Worm (Caenorhabditis elegans) whole organism, L1 larva: ENCODE results near the gene unc-31.

Experiments used
- aha-1 ChIP-seq: fragments of 150-350 bp; optimal IDR thresholded peaks from 2 replicates; lab custom pipeline; 2014; ENCODE audit warnings: missing biosample characterization, missing genetic modification characterization
- egl-27 ChIP-seq, 2 experiments: fragments of 150-350 bp in 1 of 2; sonication (generic microtip); optimal IDR thresholded peaks; 3 replicates each; lab custom pipeline; 2017 to 2018; ENCODE audit warnings: missing biosample characterization in 2 of 2, missing genetic modification characterization in 2 of 2, missing genetic modification reagents in 2 of 2
- jun-1 ChIP-seq: fragments of 150-350 bp; optimal IDR thresholded peaks from 2 replicates; lab custom pipeline; 2014; ENCODE audit warnings: missing biosample characterization, missing genetic modification reagents, missing genetic modification characterization
- lir-3 ChIP-seq: sonication (generic microtip); optimal IDR thresholded peaks from 2 replicates; lab custom pipeline; 2016; ENCODE audit warnings: mild to moderate bottlenecking, missing genetic modification characterization, moderate library complexity, missing compliant biosample characterization; ENCODE audit not compliant: poor library complexity
- mdl-1 ChIP-seq, 2 experiments: fragments of 150-350 bp; optimal IDR thresholded peaks; 2 replicates each; lab custom pipeline; 2014 to 2017; ENCODE audit warnings: missing biosample characterization in 2 of 2, missing genetic modification characterization in 2 of 2, inconsistent platforms in 1 of 2
- nhr-12 ChIP-seq: sonication (generic microtip); optimal IDR thresholded peaks from 2 replicates; lab custom pipeline; 2017; ENCODE audit warnings: missing biosample characterization, missing genetic modification characterization
- nhr-19 ChIP-seq: fragments of 200-800 bp; sonication (Bioruptor generic); conservative IDR thresholded peaks from 2 replicates; pipeline ENCODE4 v1.3.6; 2022; ENCODE audit warnings: missing genetic modification characterization, missing compliant biosample characterization
- nhr-77 ChIP-seq: fragments of 150-350 bp; optimal IDR thresholded peaks from 2 replicates; lab custom pipeline; 2014; ENCODE audit warnings: missing biosample characterization, missing genetic modification characterization
- pag-3 ChIP-seq: sonication (generic microtip); optimal IDR thresholded peaks from 2 replicates; lab custom pipeline; 2017; ENCODE audit warnings: missing genetic modification characterization, mild to moderate bottlenecking, missing compliant biosample characterization, antibody characterized with exemption, borderline replicate concordance; ENCODE audit not compliant: insufficient read depth
- rnt-1 ChIP-seq: sonication (generic microtip); optimal IDR thresholded peaks from 2 replicates; lab custom pipeline; 2016; ENCODE audit warnings: mild to moderate bottlenecking, missing genetic modification characterization, moderate library complexity, missing compliant biosample characterization
- snpc-4 ChIP-seq: fragments of 150-350 bp; optimal IDR thresholded peaks from 2 replicates; lab custom pipeline; 2014; ENCODE audit warnings: missing biosample characterization, missing genetic modification characterization
- sox-4 ChIP-seq: sonication (generic microtip); optimal IDR thresholded peaks from 2 replicates; lab custom pipeline; 2016; ENCODE audit warnings: missing genetic modification characterization, missing compliant biosample characterization

- TF ChIP-seq rnt-1 (no peak), aha-1 (tag; lab: Kevin White, UChicago) (no peak), jun-1 (tag; lab: Kevin White, UChicago) (no peak), snpc-4 (tag; lab: Kevin White, UChicago) (no peak), sox-4 (no peak), nhr-19 (GFP tag; lab: Robert Waterston, UW) (no peak), nhr-77 (tag; lab: Kevin White, UChicago) (no peak), egl-27 (tag; optimal IDR thresholded peaks at IDR 0.05; lab: Kevin White, UChicago) (no peak), mdl-1 (tag; optimal IDR thresholded peaks at IDR 0.05; lab: Kevin White, UChicago) (no peak), nhr-12 (tag; lab: Kevin White, UChicago) (no peak), pag-3 (tag; lab: Kevin White, UChicago) (no peak), lir-3 (no peak)
Observed at ce11 chrIV:12790871-12791270, 17.2 kb downstream of the unc-31 start, which contains the start of gene F07C6.2.
